Worm (Caenorhabditis elegans) whole organism, young adult: ENCODE data around the gene Y58A7A.3.

ENCODE experiments used
- F10E7.11 ChIP-seq: sonication (generic microtip); optimal IDR thresholded peaks from 2 replicates; lab custom pipeline; 2017; ENCODE audit warnings: mild to moderate bottlenecking, missing genetic modification characterization, moderate library complexity, missing compliant biosample characterization
- let-526 ChIP-seq: fragments of 200-800 bp; sonication (Bioruptor generic); IDR thresholded peaks from 2 replicates; pipeline ENCODE4 v1.3.6; 2022; ENCODE audit warnings: missing genetic modification reagents, missing genetic modification characterization, missing compliant biosample characterization
- lin-35 ChIP-seq, 3 experiments: fragments of 150-350 bp in 2 of 3; sonication (generic microtip) in 1 of 3; optimal IDR thresholded peaks; 2 replicates each; lab custom pipeline; 2014 to 2018; ENCODE audit warnings: missing biosample characterization in 3 of 3, missing genetic modification characterization in 3 of 3, missing genetic modification reagents in 3 of 3
- unc-130 ChIP-seq: sonication (generic microtip); optimal IDR thresholded peaks from 2 replicates; lab custom pipeline; 2016; ENCODE audit warnings: missing genetic modification reagents, missing genetic modification characterization, missing compliant biosample characterization
- ztf-18 ChIP-seq: sonication (generic microtip); optimal IDR thresholded peaks from 2 replicates; lab custom pipeline; 2016; ENCODE audit warnings: missing genotype, mild to moderate bottlenecking, missing genetic modification characterization, missing compliant biosample characterization
- ztf-26 ChIP-seq: sonication (generic microtip); optimal IDR thresholded peaks from 2 replicates; lab custom pipeline; 2017; ENCODE audit warnings: missing genetic modification characterization, missing compliant biosample characterization

ce11 chrV:5035058-5035457 lies 45.6 kb downstream of the Y58A7A.3 start, which contains the start of gene K11D12.6:
- no peak for TF ChIP-seq let-526
- no peak for TF ChIP-seq ztf-26 (tag; lab: Kevin White, UChicago)
- no peak for TF ChIP-seq ztf-18 (tag; lab: Kevin White, UChicago)
- no peak for TF ChIP-seq unc-130 (GFP tag; lab: Kevin White, UChicago)
- TF ChIP-seq lin-35 (GFP tag; optimal IDR thresholded peaks at IDR 0.05; lab: Kevin White, UChicago) = no peak
- TF ChIP-seq F10E7.11 (tag; lab: Kevin White, UChicago) = no peak
